Worm (Caenorhabditis elegans) whole organism, L3 larva: ENCODE data around the gene rbbp-5.

Experiments
- R02D3.7 ChIP-seq: fragments of 150-350 bp; optimal IDR thresholded peaks from 2 replicates; lab custom pipeline; 2014; ENCODE audit warnings: missing biosample characterization, missing genetic modification characterization
- ZK546.5 ChIP-seq: sonication (generic microtip); optimal IDR thresholded peaks from 2 replicates; lab custom pipeline; 2017; ENCODE audit warnings: missing biosample characterization, missing genetic modification characterization
- aly-2 ChIP-seq: fragments of 150-350 bp; optimal IDR thresholded peaks from 2 replicates; lab custom pipeline; 2014; ENCODE audit warnings: missing biosample characterization, missing genetic modification characterization
- ama-1 ChIP-seq: fragments of 150-350 bp; optimal IDR thresholded peaks from 2 replicates; lab custom pipeline; 2018
- ceh-28 ChIP-seq: fragments of 150-350 bp; optimal IDR thresholded peaks from 2 replicates; lab custom pipeline; 2014; ENCODE audit warnings: missing biosample characterization, missing genetic modification reagents, missing genetic modification characterization
- ceh-9 ChIP-seq: sonication (generic microtip); optimal IDR thresholded peaks from 2 replicates; lab custom pipeline; 2018; ENCODE audit warnings: missing biosample characterization, missing genetic modification characterization
- egl-27 ChIP-seq: sonication (generic microtip); optimal IDR thresholded peaks from 4 replicates; lab custom pipeline; 2017; ENCODE audit warnings: missing biosample characterization, missing genetic modification reagents, missing genetic modification characterization
- elt-1 ChIP-seq: fragments of 150-350 bp; optimal IDR thresholded peaks from 2 replicates; lab custom pipeline; 2014; ENCODE audit warnings: missing biosample characterization, missing genetic modification characterization
- eor-1 ChIP-seq, 2 experiments: fragments of 150-350 bp; optimal IDR thresholded peaks; 2 replicates each; lab custom pipeline; 2014 to 2018; ENCODE audit warnings: missing biosample characterization in 2 of 2, missing genetic modification characterization in 2 of 2
- fkh-10 ChIP-seq: sonication (generic microtip); optimal IDR thresholded peaks from 2 replicates; lab custom pipeline; 2017; ENCODE audit warnings: missing biosample characterization, missing genetic modification reagents, missing genetic modification characterization
- jun-1 ChIP-seq: fragments of 150-350 bp; optimal IDR thresholded peaks from 2 replicates; lab custom pipeline; 2014; ENCODE audit warnings: missing biosample characterization, missing genetic modification reagents, missing genetic modification characterization
- lsy-12 ChIP-seq: sonication (generic microtip); optimal IDR thresholded peaks from 2 replicates; lab custom pipeline; 2016; ENCODE audit warnings: mild to moderate bottlenecking, missing genetic modification characterization, missing compliant biosample characterization
- mdl-1 ChIP-seq: fragments of 150-350 bp; optimal IDR thresholded peaks from 2 replicates; lab custom pipeline; 2014; ENCODE audit warnings: missing biosample characterization, missing genetic modification characterization
- nfya-1 ChIP-seq: sonication (generic microtip); optimal IDR thresholded peaks from 2 replicates; lab custom pipeline; 2017; ENCODE audit warnings: missing genetic modification characterization, mild to moderate bottlenecking, missing compliant biosample characterization, antibody characterized with exemption, moderate library complexity; ENCODE audit not compliant: insufficient read depth
- nhr-11 ChIP-seq: fragments of 150-350 bp; optimal IDR thresholded peaks from 2 replicates; lab custom pipeline; 2014; ENCODE audit warnings: missing biosample characterization, missing genetic modification characterization
- nhr-23 ChIP-seq: fragments of 150-350 bp; optimal IDR thresholded peaks from 2 replicates; lab custom pipeline; 2014; ENCODE audit warnings: missing biosample characterization, missing genetic modification reagents, missing genetic modification characterization
- nhr-237 ChIP-seq: fragments of 150-350 bp; optimal IDR thresholded peaks from 2 replicates; lab custom pipeline; 2014; ENCODE audit warnings: missing biosample characterization, missing genetic modification characterization
- nhr-25 ChIP-seq: sonication (generic microtip); optimal IDR thresholded peaks from 2 replicates; lab custom pipeline; 2017; ENCODE audit warnings: missing biosample characterization, missing genetic modification characterization
- nhr-43 ChIP-seq: sonication (generic microtip); optimal IDR thresholded peaks from 2 replicates; lab custom pipeline; 2016; ENCODE audit warnings: mild to moderate bottlenecking, missing genetic modification characterization, missing compliant biosample characterization; ENCODE audit not compliant: poor library complexity, severe bottlenecking
- nhr-76 ChIP-seq: fragments of 150-350 bp; sonication (generic microtip); optimal IDR thresholded peaks from 5 replicates; lab custom pipeline; 2014; ENCODE audit warnings: missing biosample characterization, missing genetic modification characterization
- pha-4 ChIP-seq: fragments of 150-350 bp; optimal IDR thresholded peaks from 2 replicates; lab custom pipeline; 2014; ENCODE audit warnings: missing biosample characterization, missing genetic modification reagents, missing genetic modification characterization
- sea-2 ChIP-seq: fragments of 150-350 bp; sonication (generic microtip); optimal IDR thresholded peaks from 4 replicates; lab custom pipeline; 2014; ENCODE audit warnings: missing biosample characterization, missing genetic modification reagents, missing genetic modification characterization
- tbx-2 ChIP-seq: sonication (generic microtip); optimal IDR thresholded peaks from 2 replicates; lab custom pipeline; 2016; ENCODE audit warnings: mild to moderate bottlenecking, missing genetic modification characterization, missing compliant biosample characterization
- unc-39 ChIP-seq: sonication (generic microtip); optimal IDR thresholded peaks from 4 replicates; lab custom pipeline; 2017; ENCODE audit warnings: missing biosample characterization, missing genetic modification characterization
- unc-62 ChIP-seq: fragments of 150-350 bp; sonication (generic microtip); optimal IDR thresholded peaks from 4 replicates; lab custom pipeline; 2014; ENCODE audit warnings: missing biosample characterization, missing genetic modification reagents, missing genetic modification characterization

The rbbp-5 gene

ce11 chrII:6139484-6139883 is 41.9 kb downstream of the rbbp-5 start:
- no peak for TF ChIP-seq mdl-1 (tag; lab: Kevin White, UChicago)
- no peak for TF ChIP-seq ZK546.5 (tag; lab: Kevin White, UChicago)
- TF ChIP-seq ama-1 (lab: Kevin White, UChicago): no peak
- TF ChIP-seq jun-1 (tag; lab: Kevin White, UChicago): no peak
- TF ChIP-seq R02D3.7 (tag; lab: Kevin White, UChicago): no peak
- no peak for TF ChIP-seq aly-2 (tag; lab: Kevin White, UChicago)
- no peak for TF ChIP-seq tbx-2
- TF ChIP-seq ceh-28: no peak
- no peak for TF ChIP-seq sea-2 (GFP tag; lab: Kevin White, UChicago)
- TF ChIP-seq nhr-11 (tag; lab: Kevin White, UChicago): no peak
- TF ChIP-seq pha-4 (tag; lab: Kevin White, UChicago): no peak
- no peak for TF ChIP-seq nhr-23 (tag; lab: Kevin White, UChicago)
- no peak for TF ChIP-seq eor-1 (tag; optimal IDR thresholded peaks at IDR 0.05; lab: Kevin White, UChicago)
- no peak for TF ChIP-seq unc-39 (tag; lab: Kevin White, UChicago)
- no peak for TF ChIP-seq nhr-43 (tag; lab: Kevin White, UChicago)

DNA sequence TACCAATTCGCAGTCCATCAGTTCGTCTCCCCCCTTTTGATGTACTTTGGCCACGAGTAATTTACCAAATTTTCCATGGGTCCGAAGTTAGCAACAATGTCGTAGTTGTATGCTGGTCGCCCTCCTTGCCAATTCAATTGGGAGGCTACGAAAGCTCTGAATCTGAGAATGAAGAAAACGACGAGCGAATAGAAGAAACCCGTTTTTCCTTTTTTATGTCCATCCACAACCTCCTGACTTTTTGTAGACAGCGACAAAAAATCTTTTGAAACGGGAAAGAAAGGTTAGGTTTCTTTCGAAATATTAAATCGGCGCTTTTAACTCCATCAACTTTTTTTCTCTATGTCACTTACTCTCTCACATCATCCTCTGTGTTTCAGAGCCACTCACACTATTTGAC is 44.9 kb downstream of the rbbp-5 start:
- peak; percentile 63 for TF ChIP-seq fkh-10 (GFP tag; lab: Kevin White, UChicago)
- no peak for TF ChIP-seq R02D3.7 (tag; lab: Kevin White, UChicago)
- TF ChIP-seq mdl-1 (tag; lab: Kevin White, UChicago): no peak

- TF ChIP-seq R02D3.7 (tag; lab: Kevin White, UChicago): no peak
- TF ChIP-seq unc-62 (GFP tag; lab: Kevin White, UChicago): no peak
- no peak for TF ChIP-seq tbx-2
- TF ChIP-seq fkh-10 (GFP tag; lab: Kevin White, UChicago): no peak
- no peak for TF ChIP-seq nhr-25 (tag; lab: Kevin White, UChicago)
- no peak for TF ChIP-seq lsy-12 (tag; lab: Kevin White, UChicago)
- TF ChIP-seq nhr-237 (tag; lab: Kevin White, UChicago): no peak
- TF ChIP-seq egl-27 (tag; lab: Kevin White, UChicago): no peak
- no peak for TF ChIP-seq ceh-9 (tag; lab: Kevin White, UChicago)
- TF ChIP-seq nhr-76 (tag; lab: Kevin White, UChicago): no peak
- no peak for TF ChIP-seq elt-1 (tag; lab: Kevin White, UChicago)
Measured at ce11 chrII:6147131-6147530, 49.5 kb downstream of the rbbp-5 start.

ce11 chrII:6148369-6148768 is 50.7 kb downstream of the rbbp-5 start:
- no peak for TF ChIP-seq nhr-237 (tag; lab: Kevin White, UChicago)
- TF ChIP-seq fkh-10 (GFP tag; lab: Kevin White, UChicago): peak; percentile 82
- TF ChIP-seq nfya-1 (tag; lab: Kevin White, UChicago): peak; percentile 30
